Worm (Caenorhabditis elegans) whole organism, L1 larva: ENCODE data around the gene fipr-6.

Experiments
- aly-2 ChIP-seq: fragments of 150-350 bp; optimal IDR thresholded peaks from 2 replicates; lab custom pipeline; 2014; ENCODE audit warnings: missing biosample characterization, missing genetic modification characterization
- fkh-8 ChIP-seq: sonication (generic microtip); optimal IDR thresholded peaks from 2 replicates; lab custom pipeline; 2016; ENCODE audit warnings: mild to moderate bottlenecking, missing genetic modification characterization, missing compliant biosample characterization
- mdl-1 ChIP-seq, 2 experiments: fragments of 150-350 bp; optimal IDR thresholded peaks; 2 replicates each; lab custom pipeline; 2014 to 2017; ENCODE audit warnings: missing biosample characterization in 2 of 2, missing genetic modification characterization in 2 of 2, inconsistent platforms in 1 of 2
- nhr-12 ChIP-seq: sonication (generic microtip); optimal IDR thresholded peaks from 2 replicates; lab custom pipeline; 2017; ENCODE audit warnings: missing biosample characterization, missing genetic modification characterization
- nhr-71 ChIP-seq: sonication (generic microtip); optimal IDR thresholded peaks from 2 replicates; lab custom pipeline; 2016; ENCODE audit warnings: mild to moderate bottlenecking, missing genetic modification characterization, moderate library complexity, missing compliant biosample characterization
- pqm-1 ChIP-seq: sonication (generic microtip); optimal IDR thresholded peaks from 3 replicates; lab custom pipeline; 2017; ENCODE audit warnings: missing biosample characterization, missing genetic modification characterization
- rnt-1 ChIP-seq: sonication (generic microtip); optimal IDR thresholded peaks from 2 replicates; lab custom pipeline; 2016; ENCODE audit warnings: mild to moderate bottlenecking, missing genetic modification characterization, moderate library complexity, missing compliant biosample characterization
- unc-86 ChIP-seq: sonication (generic microtip); optimal IDR thresholded peaks from 2 replicates; lab custom pipeline; 2016; ENCODE audit warnings: missing genetic modification characterization, missing compliant biosample characterization

ce11 chrV:10220605-10221004 lies 10.4 kb upstream of the fipr-6 start, which contains the start of gene C12D8.13:
- TF ChIP-seq unc-86 (tag; lab: Kevin White, UChicago) (no peak), mdl-1 (tag; optimal IDR thresholded peaks at IDR 0.05; lab: Kevin White, UChicago) (no peak), aly-2 (tag; lab: Kevin White, UChicago) (no peak), rnt-1 (no peak), pqm-1 (tag; lab: Kevin White, UChicago) (no peak), nhr-71 (tag; lab: Kevin White, UChicago) (no peak), fkh-8 (tag; lab: Kevin White, UChicago) (no peak), nhr-12 (tag; lab: Kevin White, UChicago) (no peak)
